Worm (Caenorhabditis elegans) whole organism, L1 larva: Measurements from ENCODE around the gene pal-1.
A peak's percentile ranks its signal among the peaks of the same experiment; 100 is the strongest.

Source experiments
- C34B4.2 ChIP-seq: sonication (generic microtip); optimal IDR thresholded peaks from 2 replicates; lab custom pipeline; 2017; ENCODE audit warnings: mild to moderate bottlenecking, missing genetic modification characterization, missing compliant biosample characterization
- alr-1 ChIP-seq: fragments of 200-800 bp; sonication (Bioruptor generic); optimal IDR thresholded peaks from 2 replicates; lab custom pipeline; 2018; ENCODE audit warnings: borderline replicate concordance, mild to moderate bottlenecking, missing genetic modification characterization, missing compliant biosample characterization
- aly-2 ChIP-seq: fragments of 150-350 bp; optimal IDR thresholded peaks from 2 replicates; lab custom pipeline; 2014; ENCODE audit warnings: missing biosample characterization, missing genetic modification characterization
- ama-1 ChIP-seq: fragments of 150-350 bp; optimal IDR thresholded peaks from 2 replicates; lab custom pipeline; 2014
- ceh-88 ChIP-seq: fragments of 200-800 bp; sonication (Bioruptor generic); IDR thresholded peaks from 2 replicates; pipeline ENCODE4 v1.3.6; 2022; ENCODE audit warnings: missing genetic modification characterization, missing compliant biosample characterization
- dsc-1 ChIP-seq: sonication (generic microtip); optimal IDR thresholded peaks from 2 replicates; lab custom pipeline; 2016; ENCODE audit warnings: mild to moderate bottlenecking, missing genetic modification characterization, missing compliant biosample characterization
- efl-1 ChIP-seq, 4 experiments: fragments of 150-350 bp; optimal IDR thresholded peaks in 3 of 4; peaks in 1 of 4; 1 replicate in 1 of 4; 2 replicates in 3 of 4; lab custom pipeline; 2014; ENCODE audit warnings: missing biosample characterization in 2 of 4, missing genetic modification characterization in 2 of 4, missing genetic modification reagents in 2 of 4
- efl-3 ChIP-seq: fragments of 200-800 bp; sonication (Bioruptor generic); optimal IDR thresholded peaks from 2 replicates; lab custom pipeline; 2018; ENCODE audit warnings: mild to moderate bottlenecking, missing genetic modification characterization, missing compliant biosample characterization
- elt-3 ChIP-seq, 6 experiments: fragments of 150-350 bp in 1 of 6; sonication (generic microtip); optimal IDR thresholded peaks; 2 replicates each; lab custom pipeline; 2017 to 2018; ENCODE audit warnings: missing biosample characterization in 6 of 6, missing genetic modification characterization in 6 of 6, inconsistent platforms in 1 of 6
- fos-1 ChIP-seq: fragments of 150-350 bp; optimal IDR thresholded peaks from 2 replicates; lab custom pipeline; 2014; ENCODE audit warnings: missing biosample characterization, missing genetic modification characterization
- grh-1 ChIP-seq: fragments of 200-800 bp; sonication (Bioruptor generic); IDR thresholded peaks from 2 replicates; pipeline ENCODE4 v1.3.6; 2022; ENCODE audit warnings: missing genetic modification reagents, missing genetic modification characterization, missing compliant biosample characterization
- hlh-17 ChIP-seq: fragments of 200-800 bp; sonication (Bioruptor generic); optimal IDR thresholded peaks from 2 replicates; lab custom pipeline; 2018; ENCODE audit warnings: missing genetic modification characterization, mild to moderate bottlenecking, missing compliant biosample characterization, moderate library complexity, borderline replicate concordance
- hlh-4 ChIP-seq: sonication (generic microtip); optimal IDR thresholded peaks from 2 replicates; lab custom pipeline; 2016; ENCODE audit warnings: mild to moderate bottlenecking, missing genetic modification characterization, missing compliant biosample characterization
- hpl-2 ChIP-seq: fragments of 150-350 bp; optimal IDR thresholded peaks from 2 replicates; lab custom pipeline; 2014; ENCODE audit warnings: missing biosample characterization, missing genetic modification reagents, missing genetic modification characterization
- irx-1 ChIP-seq: sonication (generic microtip); optimal IDR thresholded peaks from 2 replicates; lab custom pipeline; 2016; ENCODE audit warnings: missing genetic modification characterization, missing compliant biosample characterization
- lin-14 ChIP-seq: fragments of 200-800 bp; sonication (Bioruptor generic); optimal IDR thresholded peaks from 2 replicates; lab custom pipeline; 2018; ENCODE audit warnings: mild to moderate bottlenecking, missing genetic modification characterization, moderate library complexity, missing compliant biosample characterization
- lin-15B ChIP-seq: fragments of 150-350 bp; sonication (generic microtip); optimal IDR thresholded peaks from 3 replicates; lab custom pipeline; 2014; ENCODE audit warnings: missing biosample characterization, missing genetic modification characterization
- lin-39 ChIP-seq: fragments of 150-350 bp; optimal IDR thresholded peaks from 2 replicates; lab custom pipeline; 2014; ENCODE audit warnings: missing biosample characterization, missing genetic modification reagents, missing genetic modification characterization
- lir-3 ChIP-seq: sonication (generic microtip); optimal IDR thresholded peaks from 2 replicates; lab custom pipeline; 2016; ENCODE audit warnings: mild to moderate bottlenecking, missing genetic modification characterization, moderate library complexity, missing compliant biosample characterization; ENCODE audit not compliant: poor library complexity
- mab-9 ChIP-seq: fragments of 200-800 bp; sonication (Bioruptor generic); IDR thresholded peaks from 2 replicates; pipeline ENCODE4 v1.3.6; 2022; ENCODE audit warnings: missing genetic modification reagents, missing genetic modification characterization, missing compliant biosample characterization
- mef-2 ChIP-seq: fragments of 150-350 bp; optimal IDR thresholded peaks from 2 replicates; lab custom pipeline; 2014; ENCODE audit warnings: missing biosample characterization, missing genetic modification characterization
- nhr-11 ChIP-seq: fragments of 150-350 bp; optimal IDR thresholded peaks from 2 replicates; lab custom pipeline; 2014; ENCODE audit warnings: missing biosample characterization, missing genetic modification characterization
- nhr-19 ChIP-seq: fragments of 200-800 bp; sonication (Bioruptor generic); conservative IDR thresholded peaks from 2 replicates; pipeline ENCODE4 v1.3.6; 2022; ENCODE audit warnings: missing genetic modification characterization, missing compliant biosample characterization
- nhr-76 ChIP-seq: sonication (generic microtip); optimal IDR thresholded peaks from 2 replicates; lab custom pipeline; 2017; ENCODE audit warnings: missing biosample characterization, missing genetic modification characterization
- nhr-77 ChIP-seq: fragments of 150-350 bp; optimal IDR thresholded peaks from 2 replicates; lab custom pipeline; 2014; ENCODE audit warnings: missing biosample characterization, missing genetic modification characterization
- nhr-84 ChIP-seq: sonication (generic microtip); optimal IDR thresholded peaks from 2 replicates; lab custom pipeline; 2017; ENCODE audit warnings: missing biosample characterization, missing genetic modification characterization
- nhr-85 ChIP-seq: sonication (generic microtip); peaks from one replicate; lab custom pipeline; 2016; ENCODE audit warnings: missing genetic modification characterization, inconsistent platforms, missing compliant biosample characterization
- pax-3 ChIP-seq: fragments of 200-800 bp; sonication (Bioruptor generic); optimal IDR thresholded peaks from 2 replicates; lab custom pipeline; 2018; ENCODE audit warnings: mild to moderate bottlenecking, missing genetic modification characterization, moderate library complexity, missing compliant biosample characterization
- pqm-1 ChIP-seq: sonication (generic microtip); optimal IDR thresholded peaks from 3 replicates; lab custom pipeline; 2017; ENCODE audit warnings: missing biosample characterization, missing genetic modification characterization
- sptf-1 ChIP-seq: fragments of 150-350 bp; optimal IDR thresholded peaks from 2 replicates; lab custom pipeline; 2014; ENCODE audit warnings: missing biosample characterization, missing genetic modification characterization
- swsn-7 ChIP-seq: sonication (generic microtip); optimal IDR thresholded peaks from 2 replicates; lab custom pipeline; 2016; ENCODE audit warnings: missing genetic modification characterization, missing compliant biosample characterization
- unc-98 ChIP-seq: fragments of 200-800 bp; sonication (Bioruptor generic); IDR thresholded peaks from 2 replicates; pipeline ENCODE4 v1.3.6; 2022; ENCODE audit warnings: missing genetic modification characterization, missing compliant biosample characterization
- zag-1 ChIP-seq: fragments of 150-350 bp; optimal IDR thresholded peaks from 2 replicates; lab custom pipeline; 2014; ENCODE audit warnings: missing biosample characterization, missing genetic modification characterization
- zip-4 ChIP-seq: fragments of 200-800 bp; sonication (Bioruptor generic); optimal IDR thresholded peaks from 2 replicates; lab custom pipeline; 2018; ENCODE audit warnings: mild to moderate bottlenecking, missing genetic modification characterization, moderate library complexity, missing compliant biosample characterization
- ztf-4 ChIP-seq: fragments of 150-350 bp; optimal IDR thresholded peaks from 2 replicates; lab custom pipeline; 2014; ENCODE audit warnings: missing biosample characterization, missing genetic modification characterization

Gene pal-1

DNA sequence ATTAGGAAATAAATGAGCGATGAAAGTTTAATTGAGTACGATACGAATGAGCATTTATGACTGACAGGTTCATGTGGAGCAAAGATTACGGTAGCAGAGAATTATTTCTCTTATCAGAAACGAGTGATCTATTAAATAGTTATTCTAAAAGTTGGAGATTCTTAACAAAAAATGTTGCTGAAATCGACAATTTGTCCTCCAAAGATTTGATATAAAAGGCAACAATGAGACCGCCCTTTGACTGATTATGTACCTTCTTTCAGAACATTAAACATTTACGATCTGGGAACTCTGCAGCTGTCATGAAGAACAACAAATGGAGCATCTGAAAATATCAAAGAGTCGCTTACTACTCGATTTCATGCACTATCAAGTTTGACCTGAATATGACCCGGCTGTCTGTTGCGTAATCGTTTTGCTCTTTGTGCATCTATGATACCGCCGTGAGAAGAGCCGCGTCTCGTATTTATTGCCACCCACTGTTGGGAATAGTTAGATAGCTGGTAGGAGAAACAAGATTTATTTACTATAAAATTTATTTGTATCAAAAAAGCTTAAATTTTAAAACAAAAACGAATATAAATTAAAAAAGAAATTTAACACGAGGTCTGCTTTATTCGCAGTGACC is at the start of gene pal-1:
Gene pal-1 (minus strand): TSS at position 51 of the 628 bp plus-strand sequence.
- TF ChIP-seq lin-39, result no peak
- TF ChIP-seq alr-1 (tag; lab: Kevin White, UChicago), result no peak
- TF ChIP-seq ztf-4 (tag; lab: Kevin White, UChicago), result no peak
- TF ChIP-seq nhr-19 (GFP tag; lab: Robert Waterston, UW), result no peak
- no peak for TF ChIP-seq nhr-76 (tag; lab: Kevin White, UChicago)
- TF ChIP-seq nhr-84 (tag; lab: Kevin White, UChicago), result no peak
- TF ChIP-seq aly-2 (tag; lab: Kevin White, UChicago), result no peak
- no peak for TF ChIP-seq irx-1
- no peak for TF ChIP-seq zag-1 (tag; lab: Kevin White, UChicago)
- TF ChIP-seq nhr-77 (tag; lab: Kevin White, UChicago), result no peak
- TF ChIP-seq nhr-85, result no peak
- TF ChIP-seq lin-15B (tag; lab: Kevin White, UChicago), result no peak
- TF ChIP-seq pqm-1 (tag; lab: Kevin White, UChicago), result no peak
- TF ChIP-seq elt-3 (tag; optimal IDR thresholded peaks at IDR 0.05; lab: Kevin White, UChicago), result no peak

DNA sequence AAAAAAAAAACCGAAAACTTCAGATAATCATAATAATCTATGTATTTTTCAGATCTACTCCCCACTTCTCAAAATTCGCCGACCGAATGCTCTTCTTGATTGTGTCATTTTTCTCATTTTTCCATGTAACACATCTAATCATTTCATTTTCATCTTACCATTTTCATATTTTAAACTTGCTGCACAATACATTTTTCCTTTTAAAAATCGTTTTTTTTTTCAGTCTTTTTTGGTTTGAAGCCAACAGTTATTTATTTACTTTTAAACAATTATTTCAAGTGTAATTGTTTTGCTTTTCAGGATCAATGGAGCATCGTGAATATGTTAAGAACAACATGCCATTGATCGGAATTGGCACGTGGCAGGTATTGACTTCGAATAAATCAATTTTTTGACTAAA is 49.7 kb upstream of the pal-1 start, which contains the start of gene C35D10.6:
Gene C35D10.6 (plus strand): TSS at position 301 of the 400 bp plus-strand sequence.
- TF ChIP-seq zag-1 (tag; lab: Kevin White, UChicago), result no peak
- no peak for TF ChIP-seq efl-1 (optimal IDR thresholded peaks at IDR 0.05; lab: Kevin White, UChicago)
- TF ChIP-seq efl-1 (GFP tag; optimal IDR thresholded peaks at IDR 0.05 in 1 of 2; lab: Kevin White, UChicago), result peak in 1 of 2 experiments; percentile 76

DNA sequence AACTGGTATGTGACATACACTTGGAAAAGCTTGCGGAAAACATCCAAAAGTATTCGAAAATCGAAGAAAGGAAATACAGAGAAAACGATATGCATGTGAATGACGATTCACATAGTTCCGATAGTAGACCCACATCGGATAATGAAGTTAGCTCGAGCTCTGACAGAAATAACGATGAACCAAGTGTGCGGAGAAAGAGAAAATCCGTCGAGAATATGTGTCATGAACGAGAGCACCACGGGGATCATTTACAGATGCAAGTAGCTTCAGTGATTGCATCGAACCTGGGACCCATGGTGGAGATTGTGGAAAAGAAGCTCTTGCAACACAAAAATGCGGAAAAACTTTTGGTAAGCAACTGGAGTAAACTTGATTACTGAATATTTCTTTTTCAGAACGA is 47.6 kb upstream of the pal-1 start:
- TF ChIP-seq nhr-11 (tag; lab: Kevin White, UChicago) (no peak), swsn-7 (no peak), mab-9 (GFP tag; lab: Robert Waterston, UW) (no peak), zag-1 (tag; lab: Kevin White, UChicago) (no peak), aly-2 (tag; lab: Kevin White, UChicago) (no peak), ama-1 (no peak), grh-1 (GFP tag; lab: Robert Waterston, UW) (no peak), efl-1 (optimal IDR thresholded peaks at IDR 0.05; lab: Kevin White, UChicago) (no peak), efl-1 (GFP tag; optimal IDR thresholded peaks at IDR 0.05 in 1 of 2; lab: Kevin White, UChicago) (no peak), lin-14 (no peak), sptf-1 (tag; lab: Kevin White, UChicago) (no peak), mef-2 (tag; lab: Kevin White, UChicago) (no peak)
- TF ChIP-seq, all 84 proteins: peak for 0

DNA sequence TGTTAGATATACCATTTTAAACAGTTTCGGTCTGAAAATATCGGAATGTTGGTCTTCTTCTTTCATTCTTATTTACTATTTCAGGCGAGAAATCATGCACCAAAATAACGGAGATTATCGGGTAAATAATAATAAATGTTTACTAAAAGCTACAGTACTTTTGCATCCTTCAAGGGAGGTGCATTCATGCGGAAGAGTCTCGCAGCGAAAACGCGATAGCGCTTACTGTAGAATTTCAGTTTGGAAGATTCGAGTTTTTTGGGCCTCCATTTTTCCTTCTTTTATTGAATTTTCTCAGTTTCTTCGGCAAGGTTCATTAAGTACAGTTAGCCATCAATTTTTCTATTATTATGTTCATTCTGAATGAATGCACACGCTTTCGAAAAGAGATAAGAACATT is 46.7 kb upstream of the pal-1 start, which contains the start of gene C35D10.7:
Gene C35D10.7 (plus strand): TSS at position 85 of the 400 bp plus-strand sequence.
- TF ChIP-seq efl-3, result no peak
- no peak for TF ChIP-seq fos-1
- TF ChIP-seq zip-4 (GFP tag; lab: Kevin White, UChicago), result no peak
- TF ChIP-seq ceh-88, result no peak
- no peak for TF ChIP-seq irx-1
- TF ChIP-seq hlh-17 (GFP tag; lab: Kevin White, UChicago), result no peak
- TF ChIP-seq dsc-1 (tag; lab: Kevin White, UChicago), result no peak
- TF ChIP-seq, all 84 proteins: peak for 0

DNA sequence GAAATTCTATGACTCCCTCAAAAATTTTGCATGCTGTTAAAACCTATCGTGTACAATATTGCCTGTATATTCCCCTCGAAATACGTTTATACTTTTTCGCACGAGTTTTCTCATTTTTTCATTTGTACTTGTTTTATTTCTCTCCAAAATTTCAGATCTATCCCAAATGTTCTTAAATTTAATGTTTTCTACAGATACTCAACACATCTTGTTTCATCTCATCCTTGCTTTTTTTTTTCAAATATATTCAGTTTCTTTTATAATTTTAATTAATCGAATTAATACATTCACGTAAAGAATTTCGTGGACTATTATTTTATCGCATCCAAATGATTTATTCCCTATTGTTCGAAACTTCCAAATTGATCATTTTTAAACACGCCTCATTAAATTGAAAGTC is 45.5 kb upstream of the pal-1 start, which contains the start of gene C35D10.8:
Gene C35D10.8 (plus strand): TSS at position 301 of the 400 bp plus-strand sequence.
- TF ChIP-seq hlh-4 (tag; lab: Kevin White, UChicago), result no peak
- TF ChIP-seq pax-3 (tag; lab: Kevin White, UChicago), result no peak
- TF ChIP-seq irx-1, result no peak
- TF ChIP-seq hpl-2 (GFP tag; lab: Kevin White, UChicago), result no peak
- no peak for TF ChIP-seq C34B4.2 (tag; lab: Kevin White, UChicago)
- TF ChIP-seq unc-98 (GFP tag; lab: Robert Waterston, UW), result no peak
- no peak for TF ChIP-seq lir-3
